Worm (Caenorhabditis elegans): Measurements from ENCODE around the gene fln-2.
A peak's percentile ranks its signal among the peaks of the same experiment; 100 is the strongest.

fln-2 gene

DNA sequence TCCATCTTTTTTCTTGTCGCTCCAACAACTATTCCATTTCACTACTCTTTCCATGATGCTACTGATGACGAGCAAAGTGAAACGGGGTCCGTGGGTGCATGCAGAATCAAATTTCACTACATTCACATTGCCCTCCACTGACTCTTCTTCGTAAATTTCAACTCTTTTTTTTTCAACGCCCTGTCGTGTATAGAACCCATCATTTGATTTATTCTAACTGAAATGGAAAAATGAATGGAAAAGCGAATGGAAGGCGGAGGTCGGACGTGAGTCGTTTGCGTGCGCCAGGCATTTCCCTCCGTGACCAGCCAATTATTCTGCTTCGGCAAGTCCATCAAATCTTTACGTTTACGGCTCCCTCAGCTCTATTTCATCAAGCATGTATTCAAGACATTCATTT is 46.4 kb downstream of the fln-2 start:
- no peak for TF ChIP-seq nhr-76 (tag; optimal IDR thresholded peaks at IDR 0.05)
- peak; percentile 4 for TF ChIP-seq fkh-10 (GFP tag; optimal IDR thresholded peaks at IDR 0.05)

DNA sequence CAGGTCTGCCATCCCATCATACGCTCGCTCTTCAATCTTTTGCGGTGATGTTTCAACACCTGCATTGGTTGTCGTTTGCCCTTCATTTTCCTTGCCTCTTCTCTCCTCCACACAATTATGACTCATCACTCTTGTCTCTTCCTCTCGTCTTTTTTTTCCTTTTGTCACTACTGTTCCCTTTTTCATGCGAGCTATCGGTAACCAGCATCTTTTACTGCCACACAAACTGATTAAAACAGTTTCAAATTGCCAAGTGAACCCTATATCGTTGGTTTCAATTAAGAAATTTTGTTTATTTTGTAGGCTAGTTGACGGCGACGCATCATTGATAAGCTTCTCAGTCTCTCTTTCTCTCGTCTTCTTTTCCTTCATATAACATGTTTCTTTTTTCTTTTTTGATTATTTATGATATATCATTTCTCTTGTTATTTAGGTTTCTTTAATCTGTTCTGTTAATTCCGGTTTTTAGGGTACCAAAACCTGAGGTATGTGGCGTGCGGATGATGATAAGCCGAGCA is 48.7 kb downstream of the fln-2 start, which contains the start of gene ZK899.1:
Gene ZK899.1, plus strand, starts transcription at position 468 of the 518 bp plus-strand sequence.
- TF ChIP-seq unc-62 (GFP tag; optimal IDR thresholded peaks at IDR 0.05) (no peak), eor-1 (tag; optimal IDR thresholded peaks at IDR 0.05) (no peak), unc-39 (tag; optimal IDR thresholded peaks at IDR 0.05) (no peak), ztf-11 (tag; optimal IDR thresholded peaks at IDR 0.05) (no peak), elt-3 (tag; optimal IDR thresholded peaks at IDR 0.05) (no peak), egl-5 (tag; optimal IDR thresholded peaks at IDR 0.05) (no peak), ZK546.5 (tag; optimal IDR thresholded peaks at IDR 0.05) (no peak), ceh-9 (tag; optimal IDR thresholded peaks at IDR 0.05) (no peak), fkh-10 (GFP tag; optimal IDR thresholded peaks at IDR 0.05) (no peak), ztf-4 (tag; optimal IDR thresholded peaks at IDR 0.05) (no peak), snpc-4 (tag; optimal IDR thresholded peaks at IDR 0.05) (no peak), tbx-2 (tag; optimal IDR thresholded peaks at IDR 0.05) (no peak), R02D3.7 (tag; optimal IDR thresholded peaks at IDR 0.05) (no peak), lsy-12 (tag; optimal IDR thresholded peaks at IDR 0.05) (no peak), elt-2 (tag; optimal IDR thresholded peaks at IDR 0.05) (peak; percentile 91), nhr-43 (tag; optimal IDR thresholded peaks at IDR 0.05; ENCODE audit: poor library complexity, severe bottlenecking) (no peak), jun-1 (tag; optimal IDR thresholded peaks at IDR 0.05) (peak; percentile 82), daf-12 (tag; optimal IDR thresholded peaks at IDR 0.05) (no peak), ama-1 (optimal IDR thresholded peaks at IDR 0.05) (no peak), nhr-25 (tag; optimal IDR thresholded peaks at IDR 0.05) (no peak), nfya-1 (tag; optimal IDR thresholded peaks at IDR 0.05; ENCODE audit: insufficient read depth) (no peak), lin-39 (tag; optimal IDR thresholded peaks at IDR 0.05) (no peak), egl-27 (tag; optimal IDR thresholded peaks at IDR 0.05) (no peak), nhr-28 (tag; optimal IDR thresholded peaks at IDR 0.05) (no peak), nhr-237 (tag; optimal IDR thresholded peaks at IDR 0.05) (no peak), elt-1 (tag; optimal IDR thresholded peaks at IDR 0.05) (no peak), fos-1 (tag; optimal IDR thresholded peaks at IDR 0.05) (peak; percentile 51), ceh-82 (tag; optimal IDR thresholded peaks at IDR 0.05) (no peak), fkh-2 (tag; optimal IDR thresholded peaks at IDR 0.05) (no peak), pqm-1 (tag; optimal IDR thresholded peaks at IDR 0.05) (peak; percentile 54), zag-1 (tag; optimal IDR thresholded peaks at IDR 0.05) (no peak), ceh-28 (tag; optimal IDR thresholded peaks at IDR 0.05) (no peak), lin-15B (tag; optimal IDR thresholded peaks at IDR 0.05) (no peak), sea-2 (GFP tag; optimal IDR thresholded peaks at IDR 0.05) (no peak)

DNA sequence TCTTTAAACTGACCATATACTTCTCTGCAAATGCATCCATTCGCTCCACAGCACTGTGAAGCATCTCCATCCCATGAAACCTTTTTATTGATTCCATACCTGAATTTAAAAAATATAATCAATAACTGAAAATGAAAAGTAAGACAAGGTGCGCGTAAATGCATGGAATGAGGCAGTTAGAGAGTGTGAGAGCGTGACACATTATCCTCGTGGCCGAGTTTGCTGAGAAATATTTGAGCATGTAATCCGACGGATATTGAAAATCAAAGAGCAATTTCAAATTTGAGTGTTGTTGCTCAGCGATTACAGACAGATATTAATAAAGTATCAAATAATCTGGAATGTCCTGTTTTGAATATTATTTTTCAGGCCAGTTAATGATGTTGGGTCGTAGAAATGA is 51.8 kb downstream of the fln-2 start, which contains the start of gene ZK899.7:
Gene ZK899.7, minus strand, starts transcription at position 101 of the 400 bp plus-strand sequence.
- TF ChIP-seq fos-1 (tag; optimal IDR thresholded peaks at IDR 0.05) (no peak), mml-1 (tag; optimal IDR thresholded peaks at IDR 0.05) (no peak), nhr-67 (tag; optimal IDR thresholded peaks at IDR 0.05) (no peak), nhr-76 (tag; optimal IDR thresholded peaks at IDR 0.05) (no peak), nhr-28 (tag; optimal IDR thresholded peaks at IDR 0.05) (no peak), pqm-1 (tag; optimal IDR thresholded peaks at IDR 0.05) (no peak), unc-62 (GFP tag; optimal IDR thresholded peaks at IDR 0.05) (no peak), egl-5 (tag; optimal IDR thresholded peaks at IDR 0.05) (no peak), nhr-43 (tag; optimal IDR thresholded peaks at IDR 0.05; ENCODE audit: poor library complexity, severe bottlenecking) (no peak), hmg-11 (tag; optimal IDR thresholded peaks at IDR 0.05) (no peak), sea-2 (GFP tag; optimal IDR thresholded peaks at IDR 0.05) (no peak), ceh-28 (tag; optimal IDR thresholded peaks at IDR 0.05) (no peak), fkh-2 (tag; optimal IDR thresholded peaks at IDR 0.05) (no peak), R02D3.7 (tag; optimal IDR thresholded peaks at IDR 0.05) (no peak), nfya-1 (tag; optimal IDR thresholded peaks at IDR 0.05; ENCODE audit: insufficient read depth) (no peak)
